Worm (Caenorhabditis elegans) whole organism, L1 larva: ENCODE data around the gene str-244.
A peak's percentile ranks its signal among the peaks of the same experiment; 100 is the strongest.
"Not testable (repeated sequence)": the region's sequence is repeated elsewhere in the genome, so short reads cannot be mapped to it uniquely, and the experiment has no call there.

Experiments used
- C04F5.9 ChIP-seq: sonication (generic microtip); optimal IDR thresholded peaks from 2 replicates; lab custom pipeline; 2016; ENCODE audit warnings: missing genetic modification characterization, missing compliant biosample characterization
- C16A3.4 ChIP-seq: fragments of 150-350 bp; optimal IDR thresholded peaks from 2 replicates; lab custom pipeline; 2014; ENCODE audit warnings: missing biosample characterization, missing genetic modification characterization
- F16B12.6 ChIP-seq: fragments of 150-350 bp; optimal IDR thresholded peaks from 2 replicates; lab custom pipeline; 2014; ENCODE audit warnings: missing biosample characterization, missing genetic modification characterization
- Y116A8C.19 ChIP-seq: sonication (generic microtip); optimal IDR thresholded peaks from 2 replicates; lab custom pipeline; 2016; ENCODE audit warnings: missing compliant biosample characterization, missing genetic modification characterization, borderline replicate concordance
- alr-1 ChIP-seq: fragments of 200-800 bp; sonication (Bioruptor generic); optimal IDR thresholded peaks from 2 replicates; lab custom pipeline; 2018; ENCODE audit warnings: borderline replicate concordance, mild to moderate bottlenecking, missing genetic modification characterization, missing compliant biosample characterization
- ama-1 ChIP-seq: fragments of 150-350 bp; optimal IDR thresholded peaks from 2 replicates; lab custom pipeline; 2014
- blmp-1 ChIP-seq: fragments of 150-350 bp; optimal IDR thresholded peaks from 2 replicates; lab custom pipeline; 2014; ENCODE audit warnings: missing biosample characterization, missing genetic modification characterization
- ceh-63 ChIP-seq: fragments of 200-800 bp; sonication (Bioruptor generic); optimal IDR thresholded peaks from 2 replicates; lab custom pipeline; 2018; ENCODE audit warnings: mild to moderate bottlenecking, missing genetic modification characterization, missing compliant biosample characterization
- ceh-82 ChIP-seq, 3 experiments: fragments of 150-350 bp in 1 of 3; sonication (generic microtip) in 2 of 3; optimal IDR thresholded peaks; 2 replicates each; lab custom pipeline; 2014 to 2017; ENCODE audit warnings: missing biosample characterization in 3 of 3, missing genetic modification characterization in 3 of 3
- dpl-1 ChIP-seq, 3 experiments: fragments of 150-350 bp in 2 of 3; sonication (generic microtip) in 1 of 3; optimal IDR thresholded peaks; 2 replicates each; lab custom pipeline; 2014 to 2017; ENCODE audit warnings: missing biosample characterization in 3 of 3, missing genetic modification characterization in 3 of 3, missing genetic modification reagents in 3 of 3
- efl-1 ChIP-seq, 4 experiments: fragments of 150-350 bp; optimal IDR thresholded peaks in 3 of 4; peaks in 1 of 4; 1 replicate in 1 of 4; 2 replicates in 3 of 4; lab custom pipeline; 2014; ENCODE audit warnings: missing biosample characterization in 2 of 4, missing genetic modification characterization in 2 of 4, missing genetic modification reagents in 2 of 4
- egl-13 ChIP-seq: sonication (generic microtip); optimal IDR thresholded peaks from 2 replicates; lab custom pipeline; 2016; ENCODE audit warnings: missing genotype, missing genetic modification reagents, missing genetic modification characterization, missing compliant biosample characterization
- elt-2 ChIP-seq: sonication (generic microtip); optimal IDR thresholded peaks from 2 replicates; lab custom pipeline; 2016; ENCODE audit warnings: missing genetic modification characterization, mild to moderate bottlenecking, inconsistent platforms, missing compliant biosample characterization, missing genetic modification reagents
- elt-3 ChIP-seq, 6 experiments: fragments of 150-350 bp in 1 of 6; sonication (generic microtip); optimal IDR thresholded peaks; 2 replicates each; lab custom pipeline; 2017 to 2018; ENCODE audit warnings: missing biosample characterization in 6 of 6, missing genetic modification characterization in 6 of 6, inconsistent platforms in 1 of 6
- ets-5 ChIP-seq: fragments of 200-800 bp; sonication (Bioruptor generic); IDR thresholded peaks from 2 replicates; pipeline ENCODE4 v1.3.6; 2022; ENCODE audit warnings: missing genetic modification characterization, missing compliant biosample characterization
- fkh-4 ChIP-seq: sonication (generic microtip); optimal IDR thresholded peaks from 2 replicates; lab custom pipeline; 2016; ENCODE audit warnings: missing compliant biosample characterization, missing genetic modification characterization, borderline replicate concordance
- fkh-8 ChIP-seq: sonication (generic microtip); optimal IDR thresholded peaks from 2 replicates; lab custom pipeline; 2016; ENCODE audit warnings: mild to moderate bottlenecking, missing genetic modification characterization, missing compliant biosample characterization
- lin-13 ChIP-seq: fragments of 150-350 bp; optimal IDR thresholded peaks from 2 replicates; lab custom pipeline; 2014; ENCODE audit warnings: missing biosample characterization, missing genetic modification reagents, missing genetic modification characterization
- lin-35 ChIP-seq, 2 experiments: fragments of 150-350 bp; optimal IDR thresholded peaks; 2 replicates each; lab custom pipeline; 2014; ENCODE audit warnings: missing biosample characterization in 2 of 2, missing genetic modification characterization in 2 of 2, missing genetic modification reagents in 2 of 2
- lin-39 ChIP-seq: fragments of 150-350 bp; optimal IDR thresholded peaks from 2 replicates; lab custom pipeline; 2014; ENCODE audit warnings: missing biosample characterization, missing genetic modification reagents, missing genetic modification characterization
- lsy-2 ChIP-seq, 2 experiments: fragments of 150-350 bp; optimal IDR thresholded peaks; 2 replicates each; lab custom pipeline; 2014; ENCODE audit warnings: missing biosample characterization in 2 of 2, missing genetic modification characterization in 2 of 2
- mep-1 ChIP-seq: fragments of 150-350 bp; optimal IDR thresholded peaks from 2 replicates; lab custom pipeline; 2014; ENCODE audit warnings: missing biosample characterization, missing genetic modification characterization
- nhr-11 ChIP-seq: fragments of 150-350 bp; optimal IDR thresholded peaks from 2 replicates; lab custom pipeline; 2014; ENCODE audit warnings: missing biosample characterization, missing genetic modification characterization
- nhr-12 ChIP-seq: sonication (generic microtip); optimal IDR thresholded peaks from 2 replicates; lab custom pipeline; 2017; ENCODE audit warnings: missing biosample characterization, missing genetic modification characterization
- nhr-20 ChIP-seq: sonication (generic microtip); optimal IDR thresholded peaks from 2 replicates; lab custom pipeline; 2016; ENCODE audit warnings: mild to moderate bottlenecking, missing genetic modification characterization, missing compliant biosample characterization
- nhr-237 ChIP-seq: fragments of 150-350 bp; optimal IDR thresholded peaks from 2 replicates; lab custom pipeline; 2014; ENCODE audit warnings: missing biosample characterization, missing genetic modification characterization
- nhr-71 ChIP-seq: sonication (generic microtip); optimal IDR thresholded peaks from 2 replicates; lab custom pipeline; 2016; ENCODE audit warnings: mild to moderate bottlenecking, missing genetic modification characterization, moderate library complexity, missing compliant biosample characterization
- nhr-84 ChIP-seq: sonication (generic microtip); optimal IDR thresholded peaks from 2 replicates; lab custom pipeline; 2017; ENCODE audit warnings: missing biosample characterization, missing genetic modification characterization
- nhr-85 ChIP-seq: sonication (generic microtip); peaks from one replicate; lab custom pipeline; 2016; ENCODE audit warnings: missing genetic modification characterization, inconsistent platforms, missing compliant biosample characterization
- pag-3 ChIP-seq: sonication (generic microtip); optimal IDR thresholded peaks from 2 replicates; lab custom pipeline; 2017; ENCODE audit warnings: missing genetic modification characterization, mild to moderate bottlenecking, missing compliant biosample characterization, antibody characterized with exemption, borderline replicate concordance; ENCODE audit not compliant: insufficient read depth
- snpc-4 ChIP-seq: fragments of 150-350 bp; optimal IDR thresholded peaks from 2 replicates; lab custom pipeline; 2014; ENCODE audit warnings: missing biosample characterization, missing genetic modification characterization
- sox-4 ChIP-seq: sonication (generic microtip); optimal IDR thresholded peaks from 2 replicates; lab custom pipeline; 2016; ENCODE audit warnings: missing genetic modification characterization, missing compliant biosample characterization
- sup-37 ChIP-seq: fragments of 200-800 bp; sonication (Bioruptor generic); optimal IDR thresholded peaks from 2 replicates; lab custom pipeline; 2018; ENCODE audit warnings: mild to moderate bottlenecking, missing genetic modification characterization, missing compliant biosample characterization
- unc-30 ChIP-seq: sonication (generic microtip); optimal IDR thresholded peaks from 2 replicates; lab custom pipeline; 2017; ENCODE audit warnings: missing biosample characterization, missing genetic modification characterization
- unc-62 ChIP-seq: fragments of 150-350 bp; optimal IDR thresholded peaks from 2 replicates; lab custom pipeline; 2014; ENCODE audit warnings: missing biosample characterization, missing genetic modification reagents, missing genetic modification characterization
- unc-98 ChIP-seq: fragments of 200-800 bp; sonication (Bioruptor generic); IDR thresholded peaks from 2 replicates; pipeline ENCODE4 v1.3.6; 2022; ENCODE audit warnings: missing genetic modification characterization, missing compliant biosample characterization
- xbp-1 ChIP-seq: sonication (generic microtip); optimal IDR thresholded peaks from 2 replicates; lab custom pipeline; 2016; ENCODE audit warnings: missing genetic modification characterization, missing compliant biosample characterization
- ztf-11 ChIP-seq, 2 experiments: sonication (generic microtip); optimal IDR thresholded peaks; 2 replicates each; lab custom pipeline; 2016 to 2017; ENCODE audit warnings: missing genetic modification characterization in 2 of 2, missing biosample characterization in 1 of 2, missing compliant biosample characterization in 1 of 2
- ztf-4 ChIP-seq: fragments of 150-350 bp; optimal IDR thresholded peaks from 2 replicates; lab custom pipeline; 2014; ENCODE audit warnings: missing biosample characterization, missing genetic modification characterization

The str-244 gene

DNA sequence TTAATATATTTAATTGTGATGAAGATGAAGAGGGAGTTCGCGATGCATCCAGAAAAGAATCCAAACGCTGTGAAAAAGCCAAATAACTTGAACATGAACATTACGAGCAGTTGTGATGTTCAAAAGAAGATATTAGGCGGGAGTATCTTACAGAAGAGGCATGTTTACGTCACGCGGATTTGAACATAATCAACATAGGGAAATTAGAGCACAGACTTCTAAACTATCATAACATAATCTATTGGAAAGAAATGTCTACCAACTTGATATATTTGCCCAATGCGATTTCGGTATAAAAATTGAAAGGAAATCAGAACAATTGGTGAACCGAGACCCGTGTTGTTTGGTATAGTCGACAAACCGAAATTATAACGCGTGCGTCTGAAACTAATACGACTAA lies 45.2 kb upstream of the str-244 start, which contains the start of gene str-66:
Gene str-66, minus strand, starts transcription at position 101 of the 400 bp plus-strand sequence.
- no peak for TF ChIP-seq fkh-8 (tag; lab: Kevin White, UChicago)
- no peak for TF ChIP-seq blmp-1 (tag; lab: Kevin White, UChicago)
- no peak for TF ChIP-seq ama-1

DNA sequence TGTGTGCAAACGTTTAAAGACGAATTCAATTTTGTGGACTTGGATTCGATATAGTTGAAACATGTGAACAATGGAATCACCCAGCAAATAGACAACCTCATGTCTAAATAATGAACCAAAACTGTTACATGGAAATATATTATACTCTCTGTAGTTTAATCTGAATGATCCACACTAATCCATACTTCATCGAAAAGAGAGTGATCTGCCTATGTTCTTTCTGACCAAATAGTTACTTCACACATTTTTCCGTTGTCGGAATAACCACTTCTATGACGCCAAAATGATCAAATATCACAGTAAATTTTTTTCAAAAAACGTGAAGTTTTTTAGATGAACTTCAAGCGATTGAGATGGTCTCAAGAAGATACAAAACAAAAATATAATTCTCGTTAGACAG lies 43.2 kb upstream of the str-244 start, which contains the start of gene Y73C8C.4:
Gene Y73C8C.4, minus strand, starts transcription at position 101 of the 400 bp plus-strand sequence.
- TF ChIP-seq lin-13 (GFP tag; lab: Kevin White, UChicago); lin-35 (GFP tag; optimal IDR thresholded peaks at IDR 0.05; lab: Kevin White, UChicago); ceh-82 (tag; optimal IDR thresholded peaks at IDR 0.05; lab: Kevin White, UChicago): not testable (repeated sequence)
- TF ChIP-seq, all 84 proteins: peak for 0; not testable (repeated sequence) for 84

DNA sequence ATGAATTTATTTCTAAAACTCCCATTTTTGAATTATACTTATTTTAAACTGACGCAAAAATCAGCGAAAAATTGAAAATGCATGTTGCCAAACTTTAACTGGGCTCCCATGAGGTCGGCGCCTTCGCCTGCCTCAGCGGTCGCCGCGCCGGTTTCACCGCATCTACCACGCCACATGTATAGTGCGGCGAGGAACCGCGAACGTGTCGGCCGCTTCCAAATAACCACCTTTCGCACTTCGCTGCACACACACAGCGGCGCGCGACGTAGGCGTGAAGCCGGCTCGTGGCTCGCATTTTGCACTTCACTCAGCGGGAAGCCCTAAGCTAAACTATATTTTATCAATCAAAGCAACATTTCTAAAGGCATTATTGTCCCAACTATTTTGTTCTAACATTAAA lies 41.6 kb upstream of the str-244 start:
- no peak for TF ChIP-seq egl-13
- no peak for TF ChIP-seq nhr-237 (tag; lab: Kevin White, UChicago)
- no peak for TF ChIP-seq elt-3 (tag; optimal IDR thresholded peaks at IDR 0.05; lab: Kevin White, UChicago)

DNA sequence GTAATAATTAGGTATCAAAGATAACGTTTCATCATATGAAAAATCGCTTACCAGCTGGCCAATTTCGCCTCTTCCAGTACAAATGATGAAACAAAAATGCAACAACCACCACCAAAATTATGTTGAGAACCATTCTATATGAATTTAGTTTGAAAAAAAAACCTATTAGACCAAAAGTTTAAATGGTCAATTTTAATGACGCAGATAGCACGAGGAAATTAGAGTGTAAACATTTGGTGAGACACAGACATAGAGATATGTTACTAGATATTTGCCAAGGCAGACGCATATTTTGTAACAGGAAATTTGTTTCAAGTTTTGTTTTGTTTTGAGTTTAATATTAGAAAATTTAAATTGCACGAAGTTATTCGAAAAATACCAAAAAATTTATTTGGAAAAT lies 35.5 kb upstream of the str-244 start, which contains the start of gene cyp-33C9:
Gene cyp-33C9, minus strand, starts transcription at position 211 of the 400 bp plus-strand sequence.
- TF ChIP-seq mep-1 (tag; lab: Kevin White, UChicago), result peak; percentile 8
- TF ChIP-seq fkh-4 (tag; lab: Kevin White, UChicago), result no peak
- no peak for TF ChIP-seq nhr-11 (tag; lab: Kevin White, UChicago)
- peak in 1 of 2 experiments; percentile 17 for TF ChIP-seq lin-35 (GFP tag; optimal IDR thresholded peaks at IDR 0.05; lab: Kevin White, UChicago)
- no peak for TF ChIP-seq ceh-63
- no peak for TF ChIP-seq sup-37
- no peak for TF ChIP-seq pag-3 (tag; lab: Kevin White, UChicago)
- TF ChIP-seq C04F5.9 (tag; lab: Kevin White, UChicago), result no peak
- TF ChIP-seq nhr-12 (tag; lab: Kevin White, UChicago), result no peak
- TF ChIP-seq ztf-11 (tag; optimal IDR thresholded peaks at IDR 0.05; lab: Kevin White, UChicago), result no peak
- no peak for TF ChIP-seq sox-4 (tag; lab: Kevin White, UChicago)
- no peak for TF ChIP-seq lsy-2 (tag; optimal IDR thresholded peaks at IDR 0.05; lab: Kevin White, UChicago)
- TF ChIP-seq alr-1 (tag; lab: Kevin White, UChicago), result no peak
- TF ChIP-seq efl-1 (optimal IDR thresholded peaks at IDR 0.05; lab: Kevin White, UChicago), result peak; percentile 39 to 51
- TF ChIP-seq efl-1 (GFP tag; optimal IDR thresholded peaks at IDR 0.05 in 1 of 2; lab: Kevin White, UChicago), result peak in 1 of 2 experiments; percentile 3
- peak; percentile 23 for TF ChIP-seq nhr-20
- peak in 2 of 3 experiments; percentile 6 to 14 for TF ChIP-seq dpl-1 (GFP tag; optimal IDR thresholded peaks at IDR 0.05; lab: Kevin White, UChicago)
- no peak for TF ChIP-seq F16B12.6 (tag; lab: Kevin White, UChicago)
- TF ChIP-seq unc-98 (GFP tag; lab: Robert Waterston, UW), result no peak
- no peak for TF ChIP-seq Y116A8C.19 (tag; lab: Kevin White, UChicago)
- TF ChIP-seq nhr-84 (tag; lab: Kevin White, UChicago), result no peak
- peak; percentile 54 for TF ChIP-seq nhr-85 (tag; lab: Kevin White, UChicago)
- peak in 1 of 3 experiments; percentile 7 for TF ChIP-seq ceh-82 (tag; optimal IDR thresholded peaks at IDR 0.05; lab: Kevin White, UChicago)
- TF ChIP-seq nhr-71 (tag; lab: Kevin White, UChicago), result peak; percentile 32
- TF ChIP-seq snpc-4 (tag; lab: Kevin White, UChicago), result no peak
- no peak for TF ChIP-seq fkh-8 (tag; lab: Kevin White, UChicago)
- TF ChIP-seq ztf-4, result no peak

DNA sequence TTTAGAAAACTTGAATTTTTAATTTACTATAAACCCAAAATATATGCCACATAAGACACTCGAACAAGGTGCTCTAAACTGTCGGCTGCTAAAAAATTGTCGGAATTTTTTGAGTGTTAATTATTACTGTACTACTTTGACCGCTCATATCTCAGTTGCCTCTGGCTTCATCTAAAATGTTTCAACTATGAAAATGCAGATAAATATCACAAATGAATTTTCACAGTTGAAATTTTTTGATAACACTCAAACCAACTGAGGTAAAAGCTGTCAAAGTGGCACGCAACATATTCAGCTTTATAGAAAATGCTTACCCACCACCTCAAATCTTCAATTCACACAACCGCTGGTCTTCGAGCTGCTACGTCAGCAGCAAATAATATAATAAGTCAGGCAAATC lies 29.9 kb upstream of the str-244 start, which contains the start of gene acs-21:
Gene acs-21, plus strand, starts transcription at position 301 of the 400 bp plus-strand sequence.
- TF ChIP-seq C16A3.4 (tag; lab: Kevin White, UChicago) (no peak), lin-39 (tag; lab: Kevin White, UChicago) (no peak), ceh-82 (tag; optimal IDR thresholded peaks at IDR 0.05; lab: Kevin White, UChicago) (no peak), elt-2 (tag; lab: Kevin White, UChicago) (no peak), xbp-1 (tag; lab: Kevin White, UChicago) (no peak), unc-62 (no peak), unc-30 (tag; lab: Kevin White, UChicago) (no peak), ets-5 (no peak)
- TF ChIP-seq, all 84 proteins: peak for 0
